Worm (Caenorhabditis elegans) whole organism, young adult: ENCODE data around the gene mca-1.
A peak's percentile ranks its signal among the peaks of the same experiment; 100 is the strongest.

Experiments used
- B0019.2 ChIP-seq: fragments of 200-800 bp; sonication (Bioruptor generic); conservative IDR thresholded peaks from 2 replicates; pipeline ENCODE4 v1.3.6; 2022; ENCODE audit warnings: missing genetic modification reagents, missing genetic modification characterization, missing compliant biosample characterization
- B0336.3 ChIP-seq: fragments of 200-800 bp; sonication (Bioruptor generic); IDR thresholded peaks from 2 replicates; pipeline ENCODE4 v1.3.6; 2022; ENCODE audit warnings: missing genetic modification characterization, missing compliant biosample characterization
- C06A6.2 ChIP-seq: fragments of 200-800 bp; sonication (Bioruptor generic); conservative IDR thresholded peaks from 2 replicates; pipeline ENCODE4 v1.3.6; 2022; ENCODE audit warnings: missing genetic modification characterization, missing compliant biosample characterization
- D2030.7 ChIP-seq: fragments of 200-800 bp; sonication (Bioruptor generic); IDR thresholded peaks from 2 replicates; pipeline ENCODE4 v1.3.6; 2022; ENCODE audit warnings: missing genetic modification reagents, missing genetic modification characterization, missing compliant biosample characterization
- K11D2.4 ChIP-seq: fragments of 200-800 bp; sonication (Bioruptor generic); IDR thresholded peaks from 2 replicates; pipeline ENCODE4 v1.3.6; 2022; ENCODE audit warnings: missing genetic modification reagents, missing genetic modification characterization, missing compliant biosample characterization
- Y53G8AR.9 ChIP-seq: fragments of 200-800 bp; sonication (Bioruptor generic); conservative IDR thresholded peaks from 2 replicates; pipeline ENCODE4 v1.3.6; 2022; ENCODE audit warnings: missing genetic modification reagents, missing genetic modification characterization, missing compliant biosample characterization
- Y95B8A.8 ChIP-seq: fragments of 200-800 bp; sonication (Bioruptor generic); IDR thresholded peaks from 2 replicates; pipeline ENCODE4 v1.3.6; 2022; ENCODE audit warnings: missing genetic modification reagents, missing genetic modification characterization, missing compliant biosample characterization
- attf-5 ChIP-seq: fragments of 200-800 bp; sonication (Bioruptor generic); optimal IDR thresholded peaks from 2 replicates; lab custom pipeline; 2018; ENCODE audit warnings: mild to moderate bottlenecking, missing genetic modification characterization, missing compliant biosample characterization
- cebp-1 ChIP-seq, 2 experiments: fragments of 200-800 bp in 1 of 2; sonication (Bioruptor generic) in 1 of 2; sonication (generic microtip) in 1 of 2; IDR thresholded peaks in 1 of 2; optimal IDR thresholded peaks in 1 of 2; 2 replicates each; pipeline versions ENCODE4 v1.3.6 to Lab custom; 2017 to 2022; ENCODE audit warnings: missing compliant biosample characterization in 2 of 2, missing genetic modification characterization in 2 of 2, mild to moderate bottlenecking in 1 of 2, missing genetic modification reagents in 1 of 2, moderate library complexity in 1 of 2
- ceh-100 ChIP-seq: fragments of 200-800 bp; sonication (Bioruptor generic); IDR thresholded peaks from 2 replicates; pipeline ENCODE4 v1.3.6; 2022; ENCODE audit warnings: missing genetic modification reagents, missing genetic modification characterization, missing compliant biosample characterization
- ceh-27 ChIP-seq: fragments of 200-800 bp; sonication (Bioruptor generic); optimal IDR thresholded peaks from 2 replicates; lab custom pipeline; 2018; ENCODE audit warnings: mild to moderate bottlenecking, missing genetic modification characterization, moderate library complexity, missing compliant biosample characterization
- ceh-58 ChIP-seq: fragments of 200-800 bp; sonication (Bioruptor generic); IDR thresholded peaks from 2 replicates; pipeline ENCODE4 v1.3.6; 2022; ENCODE audit warnings: missing genetic modification characterization, missing compliant biosample characterization
- ceh-91 ChIP-seq: fragments of 200-800 bp; sonication (Bioruptor generic); IDR thresholded peaks from 2 replicates; pipeline ENCODE4 v1.3.6; 2022; ENCODE audit warnings: missing genetic modification reagents, missing genetic modification characterization, missing compliant biosample characterization
- chd-7 ChIP-seq: sonication (generic microtip); optimal IDR thresholded peaks from 2 replicates; lab custom pipeline; 2016; ENCODE audit warnings: mild to moderate bottlenecking, missing genetic modification characterization, moderate library complexity, missing compliant biosample characterization
- dpl-1 ChIP-seq: fragments of 150-350 bp; optimal IDR thresholded peaks from 2 replicates; lab custom pipeline; 2014; ENCODE audit warnings: missing biosample characterization, missing genetic modification reagents, missing genetic modification characterization
- egl-18 ChIP-seq: fragments of 200-800 bp; sonication (Bioruptor generic); IDR thresholded peaks from 2 replicates; pipeline ENCODE4 v1.3.6; 2022; ENCODE audit warnings: missing genetic modification reagents, missing genetic modification characterization, missing compliant biosample characterization
- him-1 ChIP-seq: sonication (generic microtip); optimal IDR thresholded peaks from 2 replicates; lab custom pipeline; 2016; ENCODE audit warnings: missing genotype, missing genetic modification reagents, missing genetic modification characterization, missing compliant biosample characterization
- hmg-1.2 ChIP-seq: fragments of 200-800 bp; sonication (Bioruptor generic); IDR thresholded peaks from 2 replicates; pipeline ENCODE4 v1.3.6; 2022; ENCODE audit warnings: missing genetic modification reagents, missing genetic modification characterization, missing compliant biosample characterization
- hmg-20 ChIP-seq: fragments of 200-800 bp; sonication (Bioruptor generic); IDR thresholded peaks from 2 replicates; pipeline ENCODE4 v1.3.6; 2022; ENCODE audit warnings: missing genetic modification reagents, missing genetic modification characterization, missing compliant biosample characterization
- hsf-1 ChIP-seq: fragments of 200-800 bp; sonication (Bioruptor generic); IDR thresholded peaks from 2 replicates; pipeline ENCODE4 v1.3.6; 2022; ENCODE audit warnings: missing genetic modification reagents, missing genetic modification characterization, missing compliant biosample characterization
- lag-1 ChIP-seq: fragments of 200-800 bp; sonication (Bioruptor generic); IDR thresholded peaks from 2 replicates; pipeline ENCODE4 v1.3.6; 2022; ENCODE audit warnings: missing genetic modification reagents, missing genetic modification characterization, missing compliant biosample characterization
- let-607 ChIP-seq, 2 experiments: fragments of 200-800 bp in 1 of 2; sonication (Bioruptor generic) in 1 of 2; sonication (generic microtip) in 1 of 2; optimal IDR thresholded peaks; 2 replicates each; lab custom pipeline; 2016 to 2018; ENCODE audit warnings: mild to moderate bottlenecking in 2 of 2, missing compliant biosample characterization in 2 of 2, missing genetic modification characterization in 2 of 2, moderate library complexity in 2 of 2, missing genotype in 1 of 2
- lin-26 ChIP-seq: fragments of 200-800 bp; sonication (Bioruptor generic); IDR thresholded peaks from 2 replicates; pipeline ENCODE4 v1.3.6; 2022; ENCODE audit warnings: missing genetic modification reagents, missing genetic modification characterization, missing compliant biosample characterization
- lin-40 ChIP-seq: sonication (generic microtip); optimal IDR thresholded peaks from 2 replicates; lab custom pipeline; 2016; ENCODE audit warnings: missing genetic modification characterization, mild to moderate bottlenecking, missing compliant biosample characterization, missing genotype, missing genetic modification reagents
- lir-1 ChIP-seq: fragments of 200-800 bp; sonication (Bioruptor generic); conservative IDR thresholded peaks from 2 replicates; pipeline ENCODE4 v1.3.6; 2022; ENCODE audit warnings: missing genetic modification reagents, missing genetic modification characterization, missing compliant biosample characterization
- madf-10 ChIP-seq: sonication (generic microtip); optimal IDR thresholded peaks from 2 replicates; lab custom pipeline; 2016; ENCODE audit warnings: mild to moderate bottlenecking, missing genetic modification characterization, missing compliant biosample characterization
- madf-6 ChIP-seq: fragments of 200-800 bp; sonication (Bioruptor generic); IDR thresholded peaks from 2 replicates; pipeline ENCODE4 v1.3.6; 2022; ENCODE audit warnings: missing genetic modification reagents, missing genetic modification characterization, missing compliant biosample characterization
- madf-8 ChIP-seq: fragments of 200-800 bp; sonication (Bioruptor generic); conservative IDR thresholded peaks from 2 replicates; pipeline ENCODE4 v1.3.6; 2022; ENCODE audit warnings: missing genetic modification reagents, missing genetic modification characterization, missing compliant biosample characterization
- mcd-1 ChIP-seq: fragments of 200-800 bp; sonication (Bioruptor generic); IDR thresholded peaks from 2 replicates; pipeline ENCODE4 v1.3.6; 2022; ENCODE audit warnings: missing genetic modification reagents, missing genetic modification characterization, missing compliant biosample characterization
- mel-28 ChIP-seq: sonication (generic microtip); optimal IDR thresholded peaks from 2 replicates; lab custom pipeline; 2016; ENCODE audit warnings: borderline replicate concordance, mild to moderate bottlenecking, missing genetic modification characterization, missing compliant biosample characterization
- mes-4 ChIP-seq: sonication (generic microtip); optimal IDR thresholded peaks from 2 replicates; lab custom pipeline; 2016; ENCODE audit warnings: missing genotype, missing genetic modification characterization, missing compliant biosample characterization
- mxl-1 ChIP-seq: sonication (generic microtip); optimal IDR thresholded peaks from 2 replicates; lab custom pipeline; 2016; ENCODE audit warnings: missing genetic modification characterization, missing compliant biosample characterization
- nfya-2 ChIP-seq: fragments of 200-800 bp; sonication (Bioruptor generic); IDR thresholded peaks from 2 replicates; pipeline ENCODE4 v1.3.6; 2022; ENCODE audit warnings: missing genetic modification reagents, missing genetic modification characterization, missing compliant biosample characterization
- nfyb-1 ChIP-seq: fragments of 200-800 bp; sonication (Bioruptor generic); IDR thresholded peaks from 2 replicates; pipeline ENCODE4 v1.3.6; 2022; ENCODE audit warnings: missing genetic modification reagents, missing genetic modification characterization, missing compliant biosample characterization
- nhr-120 ChIP-seq: fragments of 200-800 bp; sonication (Bioruptor generic); IDR thresholded peaks from 2 replicates; pipeline ENCODE4 v1.3.6; 2022; ENCODE audit warnings: missing genetic modification characterization, missing compliant biosample characterization
- nhr-179 ChIP-seq: sonication (generic microtip); optimal IDR thresholded peaks from 2 replicates; lab custom pipeline; 2016; ENCODE audit warnings: mild to moderate bottlenecking, missing genetic modification characterization, missing compliant biosample characterization
- nhr-80 ChIP-seq: sonication (generic microtip); optimal IDR thresholded peaks from 2 replicates; lab custom pipeline; 2016; ENCODE audit warnings: missing genetic modification characterization, missing compliant biosample characterization
- nhr-90 ChIP-seq: sonication (generic microtip); optimal IDR thresholded peaks from 2 replicates; lab custom pipeline; 2016; ENCODE audit warnings: missing genotype, mild to moderate bottlenecking, missing genetic modification characterization, missing compliant biosample characterization
- repo-1 ChIP-seq: sonication (generic microtip); optimal IDR thresholded peaks from 2 replicates; lab custom pipeline; 2017; ENCODE audit warnings: mild to moderate bottlenecking, missing genetic modification characterization, missing compliant biosample characterization
- snpc-1.3 ChIP-seq: sonication (generic microtip); optimal IDR thresholded peaks from 2 replicates; lab custom pipeline; 2017; ENCODE audit warnings: missing genetic modification characterization, mild to moderate bottlenecking, missing compliant biosample characterization, antibody characterized with exemption, moderate library complexity, missing genotype, missing genetic modification reagents; ENCODE audit not compliant: insufficient read depth
- somi-1 ChIP-seq: fragments of 200-800 bp; sonication (Bioruptor generic); optimal IDR thresholded peaks from 2 replicates; lab custom pipeline; 2018; ENCODE audit warnings: mild to moderate bottlenecking, missing genetic modification characterization, missing compliant biosample characterization
- sptf-2 ChIP-seq: fragments of 200-800 bp; sonication (Bioruptor generic); optimal IDR thresholded peaks from 2 replicates; lab custom pipeline; 2018; ENCODE audit warnings: mild to moderate bottlenecking, missing genetic modification characterization, missing compliant biosample characterization
- tlf-1 ChIP-seq: fragments of 200-800 bp; sonication (Bioruptor generic); optimal IDR thresholded peaks from 2 replicates; lab custom pipeline; 2018; ENCODE audit warnings: mild to moderate bottlenecking, missing genetic modification characterization, missing compliant biosample characterization
- unc-130 ChIP-seq: sonication (generic microtip); optimal IDR thresholded peaks from 2 replicates; lab custom pipeline; 2016; ENCODE audit warnings: missing genetic modification reagents, missing genetic modification characterization, missing compliant biosample characterization
- ztf-22 ChIP-seq: fragments of 200-800 bp; sonication (Bioruptor generic); optimal IDR thresholded peaks from 2 replicates; lab custom pipeline; 2018; ENCODE audit warnings: mild to moderate bottlenecking, missing genetic modification characterization, moderate library complexity, missing compliant biosample characterization
- ztf-28 ChIP-seq: fragments of 200-800 bp; sonication (Bioruptor generic); IDR thresholded peaks from 2 replicates; pipeline ENCODE4 v1.3.6; 2022; ENCODE audit warnings: missing genetic modification reagents, missing genetic modification characterization, missing compliant biosample characterization

mca-1 gene

DNA sequence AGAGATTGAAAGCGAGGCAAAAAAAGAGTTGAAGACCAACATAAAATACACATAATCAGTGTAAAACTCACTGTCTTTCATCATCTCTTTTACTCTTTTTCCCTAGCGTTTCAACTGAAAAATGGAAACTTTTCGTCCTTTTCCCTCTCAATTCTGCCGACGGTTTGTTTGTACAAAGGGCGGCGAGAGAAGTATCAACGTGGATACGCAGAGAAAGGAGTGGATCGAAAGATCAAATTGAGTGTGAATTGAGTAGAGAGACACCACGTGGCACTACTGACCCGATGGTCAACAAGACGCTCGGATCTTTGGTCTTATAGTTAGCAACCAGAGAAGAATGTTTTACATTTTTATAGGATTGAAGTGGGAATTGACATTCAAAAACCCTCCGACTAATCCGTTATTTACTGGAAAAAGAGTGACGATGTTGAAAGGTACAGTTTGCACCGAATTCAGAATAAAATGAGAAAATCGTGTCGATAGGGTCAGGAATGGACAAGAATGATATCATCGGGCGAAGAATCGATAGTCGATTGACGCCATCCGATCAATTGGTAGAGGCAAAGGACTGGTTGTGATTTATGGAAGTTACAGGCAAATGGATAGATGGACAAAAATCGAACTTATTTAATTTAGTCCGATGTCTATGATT, 36.4 kb upstream of the mca-1 start (continued):
- TF ChIP-seq hsf-1 (GFP tag; lab: Robert Waterston, UW) (no peak), let-607 (tag; optimal IDR thresholded peaks at IDR 0.05; lab: Kevin White, UChicago) (peak in 1 of 2 experiments; percentile 46), unc-130 (GFP tag; lab: Kevin White, UChicago) (no peak), nfya-2 (GFP tag; lab: Robert Waterston, UW) (no peak), mes-4 (no peak), madf-10 (no peak), madf-6 (no peak), mel-28 (tag; lab: Kevin White, UChicago) (no peak), B0019.2 (GFP tag; lab: Robert Waterston, UW) (no peak), lir-1 (GFP tag; lab: Robert Waterston, UW) (no peak), K11D2.4 (GFP tag; lab: Robert Waterston, UW) (no peak), ztf-22 (GFP tag; lab: Kevin White, UChicago) (no peak), Y53G8AR.9 (GFP tag; lab: Robert Waterston, UW) (no peak), Y95B8A.8 (GFP tag; lab: Robert Waterston, UW) (no peak), somi-1 (GFP tag; lab: Kevin White, UChicago) (peak; percentile 53), lag-1 (GFP tag; lab: Robert Waterston, UW) (no peak), nhr-80 (tag; lab: Kevin White, UChicago) (peak; percentile 88), sptf-2 (no peak), B0336.3 (GFP tag; lab: Robert Waterston, UW) (no peak), nhr-120 (GFP tag; lab: Robert Waterston, UW) (no peak), ceh-91 (GFP tag; lab: Robert Waterston, UW) (no peak), nhr-90 (tag; lab: Kevin White, UChicago) (no peak), hmg-20 (GFP tag; lab: Robert Waterston, UW) (no peak), snpc-1.3 (tag; lab: Kevin White, UChicago) (no peak), tlf-1 (GFP tag; lab: Kevin White, UChicago) (peak; percentile 20), him-1 (no peak), cebp-1 (GFP tag; IDR thresholded peaks at IDR 0.05; lab: Robert Waterston, UW) (no peak), cebp-1 (tag; optimal IDR thresholded peaks at IDR 0.05; lab: Kevin White, UChicago) (peak; percentile 74), ceh-100 (GFP tag; lab: Robert Waterston, UW) (no peak), nfyb-1 (GFP tag; lab: Robert Waterston, UW) (no peak), nhr-179 (tag; lab: Kevin White, UChicago) (no peak), ztf-28 (GFP tag; lab: Robert Waterston, UW) (no peak)

DNA sequence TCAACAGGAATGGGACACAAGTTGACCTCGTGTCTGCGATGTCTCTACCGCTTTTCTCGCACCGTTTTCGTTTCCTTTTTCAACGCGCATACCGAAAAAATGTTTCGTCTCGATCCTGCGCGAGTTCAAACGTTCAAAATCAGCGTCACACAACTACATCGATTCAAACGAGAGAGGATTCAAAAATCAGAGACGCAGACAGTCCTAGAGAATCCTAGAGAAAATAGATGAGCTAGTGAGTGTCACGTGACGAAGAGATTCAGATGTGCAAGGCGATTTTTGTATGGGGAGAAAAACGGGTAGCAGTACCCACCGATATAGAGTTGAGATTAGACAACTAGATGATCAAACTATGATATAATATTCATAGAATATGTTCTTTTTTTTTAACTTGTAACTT, 35.2 kb upstream of the mca-1 start:
- no peak for TF ChIP-seq mxl-1 (tag; lab: Kevin White, UChicago)
- peak; percentile 62; the same call in 1 of the 2 replicates for TF ChIP-seq lin-26 (GFP tag; lab: Robert Waterston, UW)
- 0 out of 2 replicates have a peak, but pooled peaks have one; percentile 17 for TF ChIP-seq mcd-1 (GFP tag; lab: Robert Waterston, UW)
- TF ChIP-seq lin-40 (tag; lab: Kevin White, UChicago), result peak; percentile 37
- no peak for TF ChIP-seq repo-1 (tag; lab: Kevin White, UChicago)
- TF ChIP-seq somi-1 (GFP tag; lab: Kevin White, UChicago), result peak; percentile 31
- 0 out of 2 replicates have a peak, but pooled peaks have one; percentile 39 for TF ChIP-seq K11D2.4 (GFP tag; lab: Robert Waterston, UW)
- TF ChIP-seq ceh-58 (GFP tag; lab: Robert Waterston, UW), result no peak
- peak; percentile 45 for TF ChIP-seq ceh-27 (GFP tag; lab: Kevin White, UChicago)
- TF ChIP-seq attf-5, result peak; percentile 13
- TF ChIP-seq B0336.3 (GFP tag; lab: Robert Waterston, UW), result 0 out of 2 replicates have a peak, but pooled peaks have one; percentile 32
- no peak for TF ChIP-seq mel-28 (tag; lab: Kevin White, UChicago)
- TF ChIP-seq lag-1 (GFP tag; lab: Robert Waterston, UW), result no peak
- TF ChIP-seq C06A6.2, result no peak
- TF ChIP-seq dpl-1 (GFP tag; lab: Kevin White, UChicago), result no peak
- no peak for TF ChIP-seq D2030.7 (GFP tag; lab: Robert Waterston, UW)
- TF ChIP-seq chd-7 (tag; lab: Kevin White, UChicago), result peak; percentile 55
- TF ChIP-seq cebp-1 (GFP tag; IDR thresholded peaks at IDR 0.05; lab: Robert Waterston, UW), result no peak
- peak; percentile 36 for TF ChIP-seq cebp-1 (tag; optimal IDR thresholded peaks at IDR 0.05; lab: Kevin White, UChicago)
- TF ChIP-seq madf-8 (GFP tag; lab: Robert Waterston, UW), result no peak
- peak; percentile 64 for TF ChIP-seq hmg-1.2
- TF ChIP-seq egl-18 (GFP tag; lab: Robert Waterston, UW), result 0 out of 2 replicates have a peak, but pooled peaks have one; percentile 4
